Worm (Caenorhabditis elegans): ENCODE measurements around the gene W08G11.3.

ce11 chrV:16395131-16395530 lies 27.6 kb downstream of the W08G11.3 start, which contains the start of gene F13A7.11:
- TF ChIP-seq cog-1 (tag; optimal IDR thresholded peaks at IDR 0.05), result no peak
- no peak for TF ChIP-seq klf-2 (GFP tag; conservative IDR thresholded peaks at IDR 0.05)
- no peak for TF ChIP-seq flt-1 (GFP tag; IDR thresholded peaks at IDR 0.05)
- TF ChIP-seq ztf-23 (GFP tag; IDR thresholded peaks at IDR 0.05), result no peak
